Fruit fly (Drosophila melanogaster) whole organism, adult: ENCODE results near the gene CG10508.

Source experiments
- CG12768 ChIP-seq: fragments of 200-800 bp; sonication (Bioruptor generic); optimal IDR thresholded peaks from 2 replicates; lab custom pipeline; 2017; ENCODE audit warnings: missing biosample characterization, missing genetic modification characterization, mild to moderate bottlenecking, moderate library complexity, missing genetic modification reagents
- CG14711 ChIP-seq: fragments of 200-800 bp; sonication (Bioruptor generic); optimal IDR thresholded peaks from 2 replicates; lab custom pipeline; 2018; ENCODE audit warnings: missing biosample characterization, mild to moderate bottlenecking, missing genetic modification characterization, moderate library complexity
- CG7101 ChIP-seq: fragments of 200-800 bp; sonication (Bioruptor generic); optimal IDR thresholded peaks from 2 replicates; lab custom pipeline; 2018; ENCODE audit warnings: missing biosample characterization, mild to moderate bottlenecking, missing genetic modification characterization, moderate library complexity
- Crg-1 ChIP-seq: fragments of 200-800 bp; sonication (Bioruptor generic); optimal IDR thresholded peaks from 2 replicates; lab custom pipeline; 2016; ENCODE audit warnings: missing biosample characterization, missing genetic modification characterization
- Mnt ChIP-seq: fragments of 200-800 bp; sonication (Bioruptor generic); optimal IDR thresholded peaks from 2 replicates; lab custom pipeline; 2016; ENCODE audit warnings: missing biosample characterization, mild to moderate bottlenecking, missing genetic modification characterization
- pad ChIP-seq: fragments of 200-800 bp; sonication (Bioruptor generic); optimal IDR thresholded peaks from 3 replicates; lab custom pipeline; 2017; ENCODE audit warnings: missing biosample characterization, missing genetic modification characterization, mild to moderate bottlenecking, moderate library complexity, missing genetic modification reagents
- toe ChIP-seq: fragments of 200-800 bp; sonication (Bioruptor generic); optimal IDR thresholded peaks from 2 replicates; lab custom pipeline; 2016; ENCODE audit warnings: missing biosample characterization, missing genetic modification characterization

- no peak for TF ChIP-seq Mnt (GFP tag; lab: Kevin White, UChicago)
- no peak for TF ChIP-seq Crg-1
- TF ChIP-seq CG14711: no peak
- no peak for TF ChIP-seq CG12768
- no peak for TF ChIP-seq toe
- no peak for TF ChIP-seq pad (GFP tag; lab: Kevin White, UChicago)
- no peak for TF ChIP-seq CG7101 (tag; lab: Kevin White, UChicago)
Observed at dm6 chr3L:21256062-21257023, 46.3 kb downstream of the CG10508 start.
